Fruit fly (Drosophila melanogaster): ENCODE measurements around the gene Oatp33Eb.

DNA sequence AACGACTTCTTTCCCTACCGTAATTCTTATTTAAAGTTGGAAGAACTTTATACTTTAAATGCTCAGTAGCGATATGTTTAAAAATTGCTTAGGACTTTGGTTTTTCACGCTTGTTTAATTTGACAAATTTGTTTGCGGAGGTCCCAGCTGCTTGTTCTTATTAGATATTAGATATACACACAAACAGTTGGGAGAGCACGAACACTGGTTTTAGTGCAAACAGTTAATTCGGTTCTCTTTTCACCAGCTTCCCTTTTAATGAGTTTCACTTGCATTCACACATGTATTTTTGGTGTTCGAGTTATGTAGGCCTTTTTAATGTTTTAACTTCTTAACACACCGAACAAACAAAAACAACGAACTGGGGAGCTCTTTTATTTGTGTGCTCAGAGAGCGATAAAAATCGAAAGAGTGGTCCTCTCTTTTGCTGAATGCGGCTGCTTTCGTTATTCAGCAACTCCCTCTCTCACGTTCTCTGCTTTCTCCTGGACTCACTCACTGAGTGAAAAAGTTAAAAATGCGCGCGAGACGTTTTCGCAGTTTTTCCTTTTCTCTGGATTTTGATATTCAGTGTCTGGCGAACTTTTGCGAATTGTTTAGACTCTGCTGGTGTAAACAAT lies 34.5 kb downstream of the Oatp33Eb start:
- no peak for TF ChIP-seq CG9948 (tag; optimal IDR thresholded peaks at IDR 0.05)
- TF ChIP-seq CG34367 (tag; optimal IDR thresholded peaks at IDR 0.05), result no peak
- peak; percentile 22; the same call in 1 of the 2 replicates for TF ChIP-seq Ets98B (GFP tag; IDR thresholded peaks at IDR 0.05)
- no peak for TF ChIP-seq CG15710 (tag; optimal IDR thresholded peaks at IDR 0.05)

All from whole organism, pupa.